Worm (Caenorhabditis elegans): ENCODE data around the gene srz-38.

srz-38 gene

DNA sequence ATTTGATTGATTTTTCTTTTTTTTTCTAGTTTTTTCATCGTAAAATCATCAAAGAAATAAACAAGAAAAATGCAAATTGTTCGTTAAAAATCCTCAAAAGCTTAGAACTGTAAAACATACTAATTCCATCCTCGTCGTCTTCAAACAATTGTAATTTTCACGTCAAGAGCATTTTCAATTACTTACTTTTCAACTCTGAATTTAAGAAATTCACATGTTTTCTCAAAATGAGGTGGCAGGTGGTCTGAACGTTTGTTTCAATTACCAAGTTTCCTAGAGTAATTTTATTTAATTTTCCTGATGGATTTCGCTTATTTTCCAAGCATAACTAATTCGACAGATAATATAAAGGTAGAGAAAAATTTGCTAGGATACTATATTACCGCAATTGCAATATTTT is 11.8 kb upstream of the srz-38 start, which contains the start of gene srz-104:
Gene srz-104, plus strand, starts transcription at position 301 of the 400 bp plus-strand sequence.
- TF ChIP-seq hlh-12 (tag; optimal IDR thresholded peaks at IDR 0.05) (no peak), tbp1 (GFP tag; optimal IDR thresholded peaks at IDR 0.05) (no peak), madf-3 (GFP tag; IDR thresholded peaks at IDR 0.05) (no peak), nfyb-1 (GFP tag; IDR thresholded peaks at IDR 0.05) (no peak), T07F8.4 (tag; optimal IDR thresholded peaks at IDR 0.05) (no peak), lir-1 (GFP tag; conservative IDR thresholded peaks at IDR 0.05) (no peak), efl-1 (GFP tag; optimal IDR thresholded peaks at IDR 0.05) (no peak), die-1 (tag; optimal IDR thresholded peaks at IDR 0.05) (no peak)

DNA sequence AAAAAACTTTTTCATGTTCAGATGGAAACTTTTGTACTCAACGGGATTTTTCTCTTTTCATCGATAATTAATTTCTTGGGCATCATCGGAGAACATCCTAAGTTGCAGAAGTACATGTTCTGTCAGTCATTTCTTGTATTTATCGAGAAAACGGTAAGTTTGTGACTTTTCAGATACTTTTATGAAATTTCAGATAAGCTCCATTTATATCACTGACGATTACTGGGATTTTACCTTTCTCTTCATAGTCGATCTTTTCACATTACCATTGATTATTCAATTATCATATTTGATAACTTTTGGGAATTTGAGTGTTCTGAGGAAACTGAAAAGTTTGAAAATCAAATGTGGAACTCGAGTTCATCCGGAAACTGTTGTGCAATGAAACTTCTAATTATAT is 10.5 kb upstream of the srz-38 start, which contains the start of gene srz-105:
Gene srz-105, plus strand, starts transcription at position 301 of the 400 bp plus-strand sequence.
- TF ChIP-seq ceh-58 (GFP tag; IDR thresholded peaks at IDR 0.05) = no peak

DNA sequence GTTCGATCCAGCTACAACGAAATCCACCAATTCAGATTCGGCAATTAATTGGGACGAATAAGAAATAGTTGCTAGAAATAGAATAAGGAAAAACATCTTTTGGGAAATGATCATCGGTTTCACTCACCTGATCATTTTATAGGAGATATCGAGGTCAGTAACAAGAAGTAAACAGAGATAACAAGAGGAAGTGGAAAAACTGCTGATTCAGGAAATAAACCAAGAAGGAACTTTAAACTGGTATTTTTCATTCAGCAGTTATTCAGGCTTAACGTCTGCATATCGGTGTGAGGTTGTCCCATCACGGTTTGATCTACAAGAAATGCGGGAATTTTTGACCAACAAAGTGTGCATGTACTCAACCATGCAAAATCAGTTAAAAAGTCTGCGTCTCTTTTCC is 6.6 kb upstream of the srz-38 start, which contains the start of gene K03D3.2:
Gene K03D3.2, minus strand, starts transcription at position 101 of the 400 bp plus-strand sequence.
- TF ChIP-seq T26A5.8 (tag; optimal IDR thresholded peaks at IDR 0.05) (no peak), mel-28 (tag; optimal IDR thresholded peaks at IDR 0.05; ENCODE audit: borderline replicate concordance) (no peak)

- TF ChIP-seq cebp-2 (GFP tag; IDR thresholded peaks at IDR 0.05) = 0 out of 2 replicates have a peak, but pooled peaks have one; percentile 14
- no peak for TF ChIP-seq mxl-1 (tag; optimal IDR thresholded peaks at IDR 0.05)
Observed at ce11 chrIV:16329159-16329558, 6.0 kb upstream of the srz-38 start, which contains the start of gene srz-74. Gene srz-74, plus strand, starts transcription at chrIV:16329459.

ce11 chrIV:16330508-16330907 is 4.6 kb upstream of the srz-38 start:
- TF ChIP-seq snpc-4 (GFP tag; optimal IDR thresholded peaks at IDR 0.05) (no peak), snpc-4 (tag; optimal IDR thresholded peaks at IDR 0.05) (peak in 1 of 4 experiments; percentile 70), attf-6 (GFP tag; IDR thresholded peaks at IDR 0.05) (0 out of 2 replicates have a peak, but pooled peaks have one; percentile 19), mxl-1 (tag; optimal IDR thresholded peaks at IDR 0.05) (no peak), ztf-28 (GFP tag; IDR thresholded peaks at IDR 0.05) (0 out of 2 replicates have a peak, but pooled peaks have one; percentile 50)

- TF ChIP-seq nhr-179 (tag; optimal IDR thresholded peaks at IDR 0.05) = no peak
- TF ChIP-seq sdz-38 (tag; optimal IDR thresholded peaks at IDR 0.05) = no peak
Observed at ce11 chrIV:16332585-16332984, 2.6 kb upstream of the srz-38 start, which contains the start of gene srz-71. Gene srz-71, plus strand, starts transcription at chrIV:16332885.

DNA sequence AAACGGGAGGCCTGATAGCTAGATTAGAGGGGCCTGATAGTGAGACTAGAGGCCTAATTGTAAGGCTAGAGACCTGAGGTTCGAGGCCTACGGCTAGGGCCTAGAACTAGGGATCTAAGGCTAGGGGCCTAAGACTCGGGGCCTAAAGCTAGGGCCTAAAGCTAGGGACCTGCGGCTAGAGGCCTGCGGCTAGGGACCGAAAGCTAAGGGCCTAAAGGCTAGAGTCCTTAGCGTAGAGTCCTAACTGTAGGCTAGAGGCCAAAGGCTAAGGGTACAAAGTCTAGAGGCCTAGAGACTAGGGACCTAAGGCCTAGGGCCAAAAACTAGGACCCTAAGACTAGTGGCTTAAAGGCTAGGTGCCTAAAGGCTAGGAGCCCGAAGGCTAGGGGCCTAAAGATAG is 2.0 kb upstream of the srz-38 start:
- TF ChIP-seq fkh-3 (tag; optimal IDR thresholded peaks at IDR 0.05) (peak; percentile 27), hsf-1 (GFP tag; IDR thresholded peaks at IDR 0.05) (0 out of 2 replicates have a peak, but pooled peaks have one; percentile 21), nfya-1 (tag; optimal IDR thresholded peaks at IDR 0.05; ENCODE audit: borderline replicate concordance, insufficient read depth) (no peak), egl-44 (GFP tag; IDR thresholded peaks at IDR 0.05) (0 out of 2 replicates have a peak, but pooled peaks have one; percentile 54)

DNA sequence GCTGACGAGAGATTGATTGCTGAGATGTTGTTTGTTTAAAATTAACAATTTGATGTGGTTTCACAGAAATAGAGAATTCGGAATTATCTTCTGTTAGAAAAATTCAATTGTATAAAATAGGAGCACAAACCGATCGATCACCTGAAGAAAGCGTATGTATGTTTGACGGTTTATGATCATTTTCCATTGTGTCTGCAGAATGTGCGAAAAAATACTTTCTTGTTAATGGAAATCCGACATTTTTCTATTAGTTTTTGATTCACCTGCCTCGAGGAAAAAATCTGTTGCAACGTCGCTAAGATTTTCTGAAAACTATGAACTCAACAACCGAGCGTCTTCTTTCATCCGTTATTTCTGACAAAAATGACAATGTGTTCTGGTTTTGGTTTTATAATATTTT is 1.6 kb downstream of the srz-38 start, which contains the start of gene C35D6.13:
Gene C35D6.13, plus strand, starts transcription at position 301 of the 400 bp plus-strand sequence.
- TF ChIP-seq lin-35 (GFP tag; optimal IDR thresholded peaks at IDR 0.05) (no peak), hsf-1 (GFP tag; IDR thresholded peaks at IDR 0.05) (no peak), snpc-3.4 (tag; optimal IDR thresholded peaks at IDR 0.05) (no peak), ZK185.1 (tag; optimal IDR thresholded peaks at IDR 0.05; ENCODE audit: poor library complexity, severe bottlenecking) (no peak), unc-130 (GFP tag; optimal IDR thresholded peaks at IDR 0.05) (no peak), efl-1 (GFP tag; optimal IDR thresholded peaks at IDR 0.05) (no peak), Y95B8A.8 (GFP tag; IDR thresholded peaks at IDR 0.05) (no peak), ceh-91 (GFP tag; IDR thresholded peaks at IDR 0.05) (no peak), bed-2 (GFP tag; IDR thresholded peaks at IDR 0.05) (no peak), nfya-1 (tag; optimal IDR thresholded peaks at IDR 0.05; ENCODE audit: borderline replicate concordance, insufficient read depth) (no peak), madf-3 (GFP tag; IDR thresholded peaks at IDR 0.05) (no peak), ztf-3 (GFP tag; optimal IDR thresholded peaks at IDR 0.05) (no peak), F22D6.2 (tag; optimal IDR thresholded peaks at IDR 0.05) (no peak), ztf-22 (GFP tag; optimal IDR thresholded peaks at IDR 0.05) (no peak), C06A6.2 (GFP tag; conservative IDR thresholded peaks at IDR 0.05) (no peak)
